Worm (Caenorhabditis elegans) whole organism, L1 larva: ENCODE measurements around the gene F26F12.8.
A peak's percentile ranks its signal among the peaks of the same experiment; 100 is the strongest.

Source experiments
- blmp-1 ChIP-seq: fragments of 150-350 bp; optimal IDR thresholded peaks from 2 replicates; lab custom pipeline; 2014; ENCODE audit warnings: missing biosample characterization, missing genetic modification characterization
- efl-3 ChIP-seq: fragments of 200-800 bp; sonication (Bioruptor generic); optimal IDR thresholded peaks from 2 replicates; lab custom pipeline; 2018; ENCODE audit warnings: mild to moderate bottlenecking, missing genetic modification characterization, missing compliant biosample characterization
- egl-13 ChIP-seq: sonication (generic microtip); optimal IDR thresholded peaks from 2 replicates; lab custom pipeline; 2016; ENCODE audit warnings: missing genotype, missing genetic modification reagents, missing genetic modification characterization, missing compliant biosample characterization
- elt-2 ChIP-seq: sonication (generic microtip); optimal IDR thresholded peaks from 2 replicates; lab custom pipeline; 2016; ENCODE audit warnings: missing genetic modification characterization, mild to moderate bottlenecking, inconsistent platforms, missing compliant biosample characterization, missing genetic modification reagents
- lsy-2 ChIP-seq, 2 experiments: fragments of 150-350 bp; optimal IDR thresholded peaks; 2 replicates each; lab custom pipeline; 2014; ENCODE audit warnings: missing biosample characterization in 2 of 2, missing genetic modification characterization in 2 of 2
- mef-2 ChIP-seq: fragments of 150-350 bp; optimal IDR thresholded peaks from 2 replicates; lab custom pipeline; 2014; ENCODE audit warnings: missing biosample characterization, missing genetic modification characterization
- nhr-12 ChIP-seq: sonication (generic microtip); optimal IDR thresholded peaks from 2 replicates; lab custom pipeline; 2017; ENCODE audit warnings: missing biosample characterization, missing genetic modification characterization
- nhr-20 ChIP-seq: sonication (generic microtip); optimal IDR thresholded peaks from 2 replicates; lab custom pipeline; 2016; ENCODE audit warnings: mild to moderate bottlenecking, missing genetic modification characterization, missing compliant biosample characterization
- nhr-85 ChIP-seq: sonication (generic microtip); peaks from one replicate; lab custom pipeline; 2016; ENCODE audit warnings: missing genetic modification characterization, inconsistent platforms, missing compliant biosample characterization
- nhr-90 ChIP-seq: sonication (generic microtip); optimal IDR thresholded peaks from 2 replicates; lab custom pipeline; 2016; ENCODE audit warnings: mild to moderate bottlenecking, missing genetic modification characterization, missing compliant biosample characterization; ENCODE audit not compliant: poor library complexity
- pqm-1 ChIP-seq: sonication (generic microtip); optimal IDR thresholded peaks from 3 replicates; lab custom pipeline; 2017; ENCODE audit warnings: missing biosample characterization, missing genetic modification characterization

The F26F12.8 gene

DNA sequence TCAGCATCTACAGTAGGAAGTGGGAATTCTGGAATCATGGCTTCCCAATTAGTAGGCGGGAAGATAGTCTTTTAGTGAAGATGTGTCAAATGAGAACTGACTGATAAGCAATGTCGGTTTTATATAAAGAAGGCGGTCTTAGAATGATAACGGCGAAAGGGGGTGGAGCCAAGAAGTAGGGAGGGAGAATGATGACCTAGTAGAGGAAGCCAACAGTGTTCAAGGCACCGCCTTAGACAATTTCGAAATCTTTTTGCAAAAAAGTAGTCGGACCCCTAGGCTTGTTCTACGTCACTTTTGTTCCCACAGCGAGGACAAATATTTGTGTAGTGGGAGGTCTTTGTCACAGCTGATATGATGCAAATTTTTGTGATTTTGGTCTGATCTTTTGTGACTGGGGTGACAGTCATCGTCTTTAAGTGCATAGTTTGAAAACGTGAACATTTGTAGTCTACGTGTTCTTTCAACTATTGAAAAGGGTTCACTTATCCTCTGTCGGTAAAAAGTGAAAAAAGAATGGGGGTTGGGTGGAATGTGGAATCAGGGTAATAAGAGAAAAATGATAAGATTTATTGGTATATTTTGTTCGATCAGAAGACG, 49.2 kb downstream of the F26F12.8 start, which contains the start of gene ZC250.4:
TSS of gene ZC250.4 (minus strand) at position 78 of the 600 bp plus-strand sequence.
- TF ChIP-seq lsy-2 (tag; optimal IDR thresholded peaks at IDR 0.05; lab: Kevin White, UChicago) (no peak), efl-3 (GFP tag; lab: Kevin White, UChicago) (no peak), pqm-1 (peak; percentile 8), mef-2 (tag; lab: Kevin White, UChicago) (no peak), egl-13 (no peak), elt-2 (tag; lab: Kevin White, UChicago) (peak; percentile 7), nhr-85 (tag; lab: Kevin White, UChicago) (peak; percentile 48), nhr-90 (tag; lab: Kevin White, UChicago) (no peak), blmp-1 (tag; lab: Kevin White, UChicago) (peak; percentile 6)

DNA sequence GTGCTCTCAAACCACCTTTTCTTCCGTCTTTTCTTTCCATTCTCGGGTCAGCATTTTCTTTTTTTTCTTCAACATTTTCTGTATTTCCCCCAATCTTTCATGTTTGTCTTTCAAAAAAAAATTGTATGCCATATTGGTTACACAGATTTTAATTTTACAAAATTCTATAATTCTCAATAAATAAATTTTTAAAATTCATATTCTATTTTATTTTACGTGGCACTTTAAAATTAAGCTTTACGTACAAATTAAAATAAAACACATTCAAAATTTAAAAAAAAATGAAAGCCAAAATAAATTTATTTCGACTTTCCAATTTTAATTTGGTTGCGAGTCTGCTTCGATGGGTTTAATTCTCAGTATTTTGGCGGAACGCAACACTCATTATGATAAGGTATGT, 56.9 kb downstream of the F26F12.8 start, which contains the start of gene ZC250.5:
TSS of gene ZC250.5 (plus strand) at position 301 of the 400 bp plus-strand sequence.
- TF ChIP-seq nhr-12: no peak
- no peak for TF ChIP-seq nhr-20 (tag; lab: Kevin White, UChicago)
